Worm (Caenorhabditis elegans) whole organism, L3 larva: ENCODE measurements around the gene nlp-5.

ENCODE experiments used
- ceh-16 ChIP-seq: sonication (generic microtip); optimal IDR thresholded peaks from 2 replicates; lab custom pipeline; 2017; ENCODE audit warnings: missing biosample characterization, missing genetic modification characterization
- ceh-9 ChIP-seq: sonication (generic microtip); optimal IDR thresholded peaks from 2 replicates; lab custom pipeline; 2018; ENCODE audit warnings: missing biosample characterization, missing genetic modification characterization
- daf-12 ChIP-seq: fragments of 150-350 bp; optimal IDR thresholded peaks from 2 replicates; lab custom pipeline; 2014; ENCODE audit warnings: missing biosample characterization, missing genetic modification reagents, missing genetic modification characterization
- elt-1 ChIP-seq: fragments of 150-350 bp; optimal IDR thresholded peaks from 2 replicates; lab custom pipeline; 2014; ENCODE audit warnings: missing biosample characterization, missing genetic modification characterization
- eor-1 ChIP-seq, 2 experiments: fragments of 150-350 bp; optimal IDR thresholded peaks; 2 replicates each; lab custom pipeline; 2014 to 2018; ENCODE audit warnings: missing biosample characterization in 2 of 2, missing genetic modification characterization in 2 of 2
- fkh-10 ChIP-seq: sonication (generic microtip); optimal IDR thresholded peaks from 2 replicates; lab custom pipeline; 2017; ENCODE audit warnings: missing biosample characterization, missing genetic modification reagents, missing genetic modification characterization
- fos-1 ChIP-seq: fragments of 150-350 bp; optimal IDR thresholded peaks from 2 replicates; lab custom pipeline; 2014; ENCODE audit warnings: missing biosample characterization, missing genetic modification characterization
- lin-39 ChIP-seq: fragments of 150-350 bp; optimal IDR thresholded peaks from 2 replicates; lab custom pipeline; 2018; ENCODE audit warnings: missing biosample characterization, missing genetic modification reagents, missing genetic modification characterization
- nhr-23 ChIP-seq: fragments of 150-350 bp; optimal IDR thresholded peaks from 2 replicates; lab custom pipeline; 2014; ENCODE audit warnings: missing biosample characterization, missing genetic modification reagents, missing genetic modification characterization
- nhr-76 ChIP-seq: fragments of 150-350 bp; sonication (generic microtip); optimal IDR thresholded peaks from 5 replicates; lab custom pipeline; 2014; ENCODE audit warnings: missing biosample characterization, missing genetic modification characterization
- nhr-77 ChIP-seq: fragments of 150-350 bp; optimal IDR thresholded peaks from 2 replicates; lab custom pipeline; 2014; ENCODE audit warnings: missing biosample characterization, missing genetic modification characterization
- sea-2 ChIP-seq: fragments of 150-350 bp; sonication (generic microtip); optimal IDR thresholded peaks from 4 replicates; lab custom pipeline; 2014; ENCODE audit warnings: missing biosample characterization, missing genetic modification reagents, missing genetic modification characterization
- zag-1 ChIP-seq: fragments of 150-350 bp; optimal IDR thresholded peaks from 2 replicates; lab custom pipeline; 2014; ENCODE audit warnings: missing biosample characterization, missing genetic modification characterization

DNA sequence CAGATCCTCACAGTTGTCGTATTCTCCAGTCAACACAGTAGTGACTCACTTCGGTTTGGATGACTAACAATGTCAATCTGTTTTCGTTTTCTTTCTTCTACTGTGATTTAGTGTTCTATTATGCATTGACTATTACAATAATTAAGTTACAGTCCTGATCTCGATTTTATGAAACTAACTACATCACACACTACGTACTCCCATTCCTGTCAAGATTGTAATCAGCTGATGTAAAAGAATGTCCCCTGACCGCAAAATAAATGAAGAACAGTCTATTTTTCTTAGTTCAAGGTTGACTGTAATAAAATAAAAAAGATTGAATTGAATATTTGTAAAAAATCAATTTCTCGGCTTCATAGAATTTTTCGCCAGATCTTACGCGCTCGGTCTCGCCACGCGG, 12.9 kb upstream of the nlp-5 start:
- TF ChIP-seq nhr-23 (no peak), fkh-10 (GFP tag; lab: Kevin White, UChicago) (no peak), ceh-9 (tag; lab: Kevin White, UChicago) (no peak), nhr-77 (no peak), nhr-76 (no peak), lin-39 (no peak), elt-1 (peak; percentile 61), daf-12 (tag; lab: Kevin White, UChicago) (no peak), sea-2 (GFP tag; lab: Kevin White, UChicago) (no peak), fos-1 (tag; lab: Kevin White, UChicago) (no peak), eor-1 (tag; optimal IDR thresholded peaks at IDR 0.05; lab: Kevin White, UChicago) (no peak), zag-1 (tag; lab: Kevin White, UChicago) (no peak), ceh-16 (no peak)
